Worm (Caenorhabditis elegans) whole organism, L4 larva: Measurements from ENCODE around the gene fil-1.

Experiments
- F26F4.8 ChIP-seq: fragments of 200-800 bp; sonication (Bioruptor generic); conservative IDR thresholded peaks from 2 replicates; pipeline ENCODE4 v1.3.6; 2022; ENCODE audit warnings: missing genetic modification characterization, missing compliant biosample characterization
- F37D6.2 ChIP-seq: sonication (generic microtip); optimal IDR thresholded peaks from 2 replicates; lab custom pipeline; 2016; ENCODE audit warnings: mild to moderate bottlenecking, missing genetic modification characterization, missing compliant biosample characterization
- T20F7.1 ChIP-seq: fragments of 200-800 bp; sonication (Bioruptor generic); optimal IDR thresholded peaks from 2 replicates; lab custom pipeline; 2018; ENCODE audit warnings: mild to moderate bottlenecking, missing genetic modification characterization, missing compliant biosample characterization
- T26A8.4 ChIP-seq: fragments of 200-800 bp; sonication (Bioruptor generic); IDR thresholded peaks from 2 replicates; pipeline ENCODE4 v1.3.6; 2022; ENCODE audit warnings: missing genetic modification characterization, missing compliant biosample characterization
- ZK546.5 ChIP-seq, 2 experiments: sonication (generic microtip); optimal IDR thresholded peaks; 2 replicates each; lab custom pipeline; 2017; ENCODE audit warnings: missing biosample characterization in 2 of 2, missing genetic modification characterization in 2 of 2
- aha-1 ChIP-seq: fragments of 150-350 bp; peaks from one replicate; lab custom pipeline; 2014; ENCODE audit warnings: missing biosample characterization, missing genetic modification characterization
- ama-1 ChIP-seq: fragments of 150-350 bp; optimal IDR thresholded peaks from 2 replicates; lab custom pipeline; 2014; ENCODE audit warnings: inconsistent platforms, mixed read lengths
- arid-1 ChIP-seq: fragments of 200-800 bp; sonication (Bioruptor generic); conservative IDR thresholded peaks from 2 replicates; pipeline ENCODE4 v1.3.6; 2022; ENCODE audit warnings: missing genetic modification reagents, missing genetic modification characterization, missing compliant biosample characterization
- attf-4 ChIP-seq: sonication (generic microtip); optimal IDR thresholded peaks from 3 replicates; lab custom pipeline; 2017; ENCODE audit warnings: missing biosample characterization, missing genetic modification characterization
- ceh-44 ChIP-seq: fragments of 200-800 bp; sonication (Bioruptor generic); IDR thresholded peaks from 2 replicates; pipeline ENCODE4 v1.3.6; 2022; ENCODE audit warnings: missing genetic modification reagents, missing genetic modification characterization, missing compliant biosample characterization
- daf-16 ChIP-seq, 3 experiments: sonication (generic microtip); optimal IDR thresholded peaks; 2 replicates each; lab custom pipeline; 2016 to 2017; ENCODE audit warnings: missing genetic modification characterization in 3 of 3, missing genetic modification reagents in 3 of 3, mild to moderate bottlenecking in 2 of 3, missing compliant biosample characterization in 2 of 3, missing biosample characterization in 1 of 3, moderate library complexity in 1 of 3
- dmd-8 ChIP-seq: fragments of 200-800 bp; sonication (Bioruptor generic); IDR thresholded peaks from 2 replicates; pipeline ENCODE4 v1.3.6; 2022; ENCODE audit warnings: missing genetic modification characterization, missing compliant biosample characterization
- fkh-10 ChIP-seq: fragments of 150-350 bp; optimal IDR thresholded peaks from 2 replicates; lab custom pipeline; 2014; ENCODE audit warnings: missing biosample characterization, missing genetic modification reagents, missing genetic modification characterization
- fos-1 ChIP-seq: fragments of 150-350 bp; optimal IDR thresholded peaks from 2 replicates; lab custom pipeline; 2014; ENCODE audit warnings: missing biosample characterization, missing genetic modification characterization
- hif-1 ChIP-seq, 2 experiments: sonication (generic microtip); optimal IDR thresholded peaks; 2 replicates each; lab custom pipeline; 2016 to 2017; ENCODE audit warnings: missing compliant biosample characterization in 2 of 2, missing genetic modification characterization in 2 of 2, missing genetic modification reagents in 2 of 2, missing genotype in 2 of 2, mild to moderate bottlenecking in 1 of 2
- hlh-11 ChIP-seq: fragments of 200-800 bp; sonication (Bioruptor generic); optimal IDR thresholded peaks from 2 replicates; lab custom pipeline; 2018; ENCODE audit warnings: mild to moderate bottlenecking, missing genetic modification characterization, missing compliant biosample characterization
- hlh-30 ChIP-seq: sonication (generic microtip); optimal IDR thresholded peaks from 2 replicates; lab custom pipeline; 2017; ENCODE audit warnings: antibody characterized with exemption, mild to moderate bottlenecking, missing genetic modification characterization, missing compliant biosample characterization; ENCODE audit not compliant: insufficient read depth
- hmg-1.1 ChIP-seq: fragments of 200-800 bp; sonication (Bioruptor generic); IDR thresholded peaks from 2 replicates; pipeline ENCODE4 v1.3.6; 2022; ENCODE audit warnings: missing genetic modification reagents, missing genetic modification characterization, missing compliant biosample characterization
- jun-1 ChIP-seq: fragments of 150-350 bp; optimal IDR thresholded peaks from 2 replicates; lab custom pipeline; 2014; ENCODE audit warnings: missing biosample characterization, missing genetic modification reagents, missing genetic modification characterization
- lim-7 ChIP-seq: fragments of 200-800 bp; sonication (Bioruptor generic); IDR thresholded peaks from 2 replicates; pipeline ENCODE4 v1.3.6; 2022; ENCODE audit warnings: missing genetic modification characterization, missing compliant biosample characterization
- lin-1 ChIP-seq: fragments of 200-800 bp; sonication (Bioruptor generic); IDR thresholded peaks from 2 replicates; pipeline ENCODE4 v1.3.6; 2022; ENCODE audit warnings: missing genetic modification reagents, missing genetic modification characterization, missing compliant biosample characterization
- lin-13 ChIP-seq: fragments of 150-350 bp; optimal IDR thresholded peaks from 2 replicates; lab custom pipeline; 2014; ENCODE audit warnings: missing biosample characterization, missing genetic modification reagents, missing genetic modification characterization
- lin-38 ChIP-seq: fragments of 200-800 bp; sonication (Bioruptor generic); IDR thresholded peaks from 2 replicates; pipeline ENCODE4 v1.3.6; 2022; ENCODE audit warnings: missing genetic modification reagents, missing genetic modification characterization, missing compliant biosample characterization
- mdt-29 ChIP-seq: fragments of 200-800 bp; sonication (Bioruptor generic); IDR thresholded peaks from 2 replicates; pipeline ENCODE4 v1.3.6; 2022; ENCODE audit warnings: missing genetic modification reagents, missing genetic modification characterization, missing compliant biosample characterization
- nhr-25 ChIP-seq: sonication (generic microtip); optimal IDR thresholded peaks from 2 replicates; lab custom pipeline; 2017; ENCODE audit warnings: missing genetic modification characterization, mild to moderate bottlenecking, missing compliant biosample characterization, antibody characterized with exemption, moderate library complexity, borderline replicate concordance; ENCODE audit not compliant: insufficient read depth
- nhr-42 ChIP-seq: fragments of 200-800 bp; sonication (Bioruptor generic); IDR thresholded peaks from 2 replicates; pipeline ENCODE4 v1.3.6; 2022; ENCODE audit warnings: missing genetic modification characterization, missing compliant biosample characterization
- pha-4 ChIP-seq, 2 experiments: fragments of 150-350 bp in 1 of 2; fragments of 200-800 bp in 1 of 2; sonication (Bioruptor generic) in 1 of 2; IDR thresholded peaks in 1 of 2; optimal IDR thresholded peaks in 1 of 2; 2 replicates each; pipeline versions ENCODE4 v1.3.6 to Lab custom; 2014 to 2022; ENCODE audit warnings: missing genetic modification characterization in 2 of 2, missing genetic modification reagents in 2 of 2, missing biosample characterization in 1 of 2, missing compliant biosample characterization in 1 of 2
- php-3 ChIP-seq: fragments of 200-800 bp; sonication (Bioruptor generic); IDR thresholded peaks from 2 replicates; pipeline ENCODE4 v1.3.6; 2022; ENCODE audit warnings: missing genetic modification reagents, missing genetic modification characterization, missing compliant biosample characterization
- set-16 ChIP-seq: fragments of 200-800 bp; sonication (Bioruptor generic); IDR thresholded peaks from 2 replicates; pipeline ENCODE4 v1.3.6; 2022; ENCODE audit warnings: missing genetic modification reagents, missing genetic modification characterization, missing compliant biosample characterization
- skn-1 ChIP-seq: fragments of 150-350 bp; optimal IDR thresholded peaks from 2 replicates; lab custom pipeline; 2014; ENCODE audit warnings: missing biosample characterization, missing genetic modification characterization
- snpc-1.2 ChIP-seq: fragments of 200-800 bp; sonication (Bioruptor generic); IDR thresholded peaks from 2 replicates; pipeline ENCODE4 v1.3.6; 2022; ENCODE audit warnings: missing genetic modification reagents, missing genetic modification characterization, missing compliant biosample characterization
- spr-1 ChIP-seq: sonication (generic microtip); optimal IDR thresholded peaks from 2 replicates; lab custom pipeline; 2016; ENCODE audit warnings: mild to moderate bottlenecking, missing genetic modification characterization, missing compliant biosample characterization
- spr-3 ChIP-seq: fragments of 200-800 bp; sonication (Bioruptor generic); optimal IDR thresholded peaks from 2 replicates; lab custom pipeline; 2018; ENCODE audit warnings: mild to moderate bottlenecking, missing genetic modification characterization, missing compliant biosample characterization
- tag-97 ChIP-seq: fragments of 200-800 bp; sonication (Bioruptor generic); IDR thresholded peaks from 2 replicates; pipeline ENCODE4 v1.3.6; 2022; ENCODE audit warnings: missing genetic modification characterization, missing compliant biosample characterization
- tra-1 ChIP-seq: fragments of 200-800 bp; sonication (Bioruptor generic); IDR thresholded peaks from 2 replicates; pipeline ENCODE4 v1.3.6; 2022; ENCODE audit warnings: missing genetic modification reagents, missing genetic modification characterization, missing compliant biosample characterization
- unc-130 ChIP-seq: sonication (generic microtip); optimal IDR thresholded peaks from 2 replicates; lab custom pipeline; 2016; ENCODE audit warnings: missing genetic modification reagents, missing genetic modification characterization, missing compliant biosample characterization
- unc-62 ChIP-seq, 3 experiments: fragments of 150-350 bp in 1 of 3; sonication (generic microtip); optimal IDR thresholded peaks in 2 of 3; peaks in 1 of 3; 1 replicate in 1 of 3; 2 replicates in 2 of 3; lab custom pipeline; 2014 to 2017; ENCODE audit warnings: missing biosample characterization in 3 of 3, missing genetic modification characterization in 3 of 3, missing genetic modification reagents in 3 of 3, missing genotype in 1 of 3
- vab-7 ChIP-seq: fragments of 200-800 bp; sonication (Bioruptor generic); IDR thresholded peaks from 2 replicates; pipeline ENCODE4 v1.3.6; 2022; ENCODE audit warnings: missing genetic modification reagents, missing genetic modification characterization, missing compliant biosample characterization
- zfp-3 ChIP-seq: fragments of 200-800 bp; sonication (Bioruptor generic); conservative IDR thresholded peaks from 2 replicates; pipeline ENCODE4 v1.3.6; 2022; ENCODE audit warnings: missing genetic modification reagents, missing genetic modification characterization, missing compliant biosample characterization
- ztf-11 ChIP-seq: fragments of 150-350 bp; optimal IDR thresholded peaks from 2 replicates; lab custom pipeline; 2014; ENCODE audit warnings: missing biosample characterization, missing genetic modification characterization

Gene fil-1

ce11 chrV:15002184-15002690 is 8.6 kb downstream of the fil-1 start, which contains the start of the genes fib-1 and mut-15 (continued):
- TF ChIP-seq ZK546.5 (tag; optimal IDR thresholded peaks at IDR 0.05; lab: Kevin White, UChicago) (no peak), skn-1 (tag; lab: Kevin White, UChicago) (no peak), set-16 (GFP tag; lab: Robert Waterston, UW) (no peak), jun-1 (tag; lab: Kevin White, UChicago) (peak; percentile 77)

ce11 chrV:15004800-15005199 is 11.2 kb downstream of the fil-1 start, which contains the start of gene hrde-2:
TSS of gene hrde-2 (plus strand) at chrV:15005100.
- TF ChIP-seq lin-13 (GFP tag; lab: Kevin White, UChicago) (no peak), set-16 (GFP tag; lab: Robert Waterston, UW) (no peak), F26F4.8 (GFP tag; lab: Robert Waterston, UW) (no peak), vab-7 (GFP tag; lab: Robert Waterston, UW) (no peak), F37D6.2 (tag; lab: Kevin White, UChicago) (no peak)

ce11 chrV:15011560-15011959 is 17.9 kb downstream of the fil-1 start, which contains the start of gene nmr-2:
TSS of gene nmr-2 (minus strand) at chrV:15011660.
- TF ChIP-seq zfp-3 (no peak), daf-16 (GFP tag; optimal IDR thresholded peaks at IDR 0.05; lab: Kevin White, UChicago) (no peak), daf-16 (tag; optimal IDR thresholded peaks at IDR 0.05; lab: Kevin White, UChicago) (no peak), arid-1 (GFP tag; lab: Robert Waterston, UW) (no peak), attf-4 (no peak), ama-1 (lab: Kevin White, UChicago) (peak; percentile 42)

- TF ChIP-seq php-3 (GFP tag; lab: Robert Waterston, UW) (no peak), unc-62 (GFP tag; optimal IDR thresholded peaks at IDR 0.05 in 1 of 2; lab: Kevin White, UChicago) (peak in 1 of 2 experiments; percentile 60), unc-62 (tag; optimal IDR thresholded peaks at IDR 0.05; lab: Kevin White, UChicago) (no peak), ama-1 (lab: Kevin White, UChicago) (no peak), tra-1 (GFP tag; lab: Robert Waterston, UW) (no peak), lim-7 (GFP tag; lab: Robert Waterston, UW) (0 out of 2 replicates have a peak, but pooled peaks have one; percentile 15), tag-97 (GFP tag; lab: Robert Waterston, UW) (no peak), snpc-1.2 (0 out of 2 replicates have a peak, but pooled peaks have one; percentile 43), fkh-10 (GFP tag; lab: Kevin White, UChicago) (no peak), hlh-30 (peak; percentile 29), T26A8.4 (GFP tag; lab: Robert Waterston, UW) (peak; percentile 40; the same call in 1 of the 2 replicates), hif-1 (tag; optimal IDR thresholded peaks at IDR 0.05; lab: Kevin White, UChicago) (no peak), aha-1 (tag; lab: Kevin White, UChicago) (peak; percentile 46), ztf-11 (tag; lab: Kevin White, UChicago) (no peak), ceh-44 (GFP tag; lab: Robert Waterston, UW) (0 out of 2 replicates have a peak, but pooled peaks have one; percentile 19), unc-130 (no peak), spr-1 (tag; lab: Kevin White, UChicago) (peak; percentile 21), fos-1 (no peak), hlh-11 (tag; lab: Kevin White, UChicago) (peak; percentile 16), attf-4 (no peak), T20F7.1 (GFP tag; lab: Kevin White, UChicago) (peak; percentile 17), lin-1 (GFP tag; lab: Robert Waterston, UW) (no peak), nhr-42 (GFP tag; lab: Robert Waterston, UW) (0 out of 2 replicates have a peak, but pooled peaks have one; percentile 14), mdt-29 (GFP tag; lab: Robert Waterston, UW) (no peak; the same call in 1 of the 2 replicates), pha-4 (GFP tag; IDR thresholded peaks at IDR 0.05; lab: Robert Waterston, UW) (0 out of 2 replicates have a peak, but pooled peaks have one; percentile 33), pha-4 (tag; optimal IDR thresholded peaks at IDR 0.05; lab: Kevin White, UChicago) (no peak), ZK546.5 (tag; optimal IDR thresholded peaks at IDR 0.05; lab: Kevin White, UChicago) (no peak), lin-38 (GFP tag; lab: Robert Waterston, UW) (peak; percentile 66), nhr-25 (tag; lab: Kevin White, UChicago) (no peak), dmd-8 (peak; percentile 41; the same call in 1 of the 2 replicates), spr-3 (GFP tag; lab: Kevin White, UChicago) (no peak), hmg-1.1 (peak; percentile 17; the same call in 1 of the 2 replicates)
Observed at ce11 chrV:15012542-15013301, 19.1 kb downstream of the fil-1 start.
